Worm (Caenorhabditis elegans) whole organism, mixed stage, embryonic: ENCODE data around the gene srh-89.

ENCODE experiments used
- M03D4.4 ChIP-seq: sonication (generic microtip); optimal IDR thresholded peaks from 2 replicates; lab custom pipeline; 2017; ENCODE audit warnings: mild to moderate bottlenecking, missing genetic modification characterization, missing compliant biosample characterization
- bed-3 ChIP-seq: fragments of 200-800 bp; sonication (Bioruptor generic); optimal IDR thresholded peaks from 3 replicates; lab custom pipeline; 2018; ENCODE audit warnings: mild to moderate bottlenecking, missing genetic modification characterization, moderate library complexity, missing compliant biosample characterization
- blmp-1 ChIP-seq: fragments of 150-350 bp; optimal IDR thresholded peaks from 2 replicates; lab custom pipeline; 2014; ENCODE audit warnings: missing biosample characterization, missing genetic modification characterization
- ceh-39 ChIP-seq: fragments of 150-350 bp; optimal IDR thresholded peaks from 2 replicates; lab custom pipeline; 2014; ENCODE audit warnings: missing biosample characterization, missing genetic modification characterization
- ceh-43 ChIP-seq: fragments of 200-800 bp; sonication (Bioruptor generic); optimal IDR thresholded peaks from 2 replicates; lab custom pipeline; 2018; ENCODE audit warnings: mild to moderate bottlenecking, missing genetic modification characterization, moderate library complexity, missing compliant biosample characterization
- ceh-83 ChIP-seq: fragments of 200-800 bp; sonication (Bioruptor generic); optimal IDR thresholded peaks from 2 replicates; lab custom pipeline; 2018; ENCODE audit warnings: mild to moderate bottlenecking, missing genetic modification characterization, missing compliant biosample characterization
- drap-1 ChIP-seq: fragments of 200-800 bp; sonication (Bioruptor generic); optimal IDR thresholded peaks from 3 replicates; lab custom pipeline; 2018; ENCODE audit warnings: mild to moderate bottlenecking, missing genetic modification characterization, missing compliant biosample characterization
- elt-1 ChIP-seq: sonication (generic microtip); optimal IDR thresholded peaks from 2 replicates; lab custom pipeline; 2017; ENCODE audit warnings: missing genetic modification characterization, mild to moderate bottlenecking, missing compliant biosample characterization, antibody characterized with exemption, moderate library complexity, borderline replicate concordance; ENCODE audit not compliant: insufficient read depth
- elt-3 ChIP-seq: fragments of 150-350 bp; optimal IDR thresholded peaks from 2 replicates; lab custom pipeline; 2014; ENCODE audit warnings: missing biosample characterization, missing genetic modification characterization
- flh-1 ChIP-seq: fragments of 200-800 bp; sonication (Bioruptor generic); optimal IDR thresholded peaks from 2 replicates; lab custom pipeline; 2018; ENCODE audit warnings: mild to moderate bottlenecking, missing genetic modification characterization, moderate library complexity, missing compliant biosample characterization
- ham-2 ChIP-seq: fragments of 200-800 bp; sonication (Bioruptor generic); optimal IDR thresholded peaks from 2 replicates; lab custom pipeline; 2018; ENCODE audit warnings: mild to moderate bottlenecking, missing genetic modification characterization, missing compliant biosample characterization
- lin-13 ChIP-seq: fragments of 150-350 bp; optimal IDR thresholded peaks from 2 replicates; lab custom pipeline; 2014; ENCODE audit warnings: missing biosample characterization, missing genetic modification characterization
- lsy-2 ChIP-seq: fragments of 150-350 bp; optimal IDR thresholded peaks from 2 replicates; lab custom pipeline; 2014; ENCODE audit warnings: missing biosample characterization, missing genetic modification characterization
- mab-5 ChIP-seq: fragments of 150-350 bp; optimal IDR thresholded peaks from 2 replicates; lab custom pipeline; 2014; ENCODE audit warnings: missing biosample characterization, missing genetic modification characterization
- mep-1 ChIP-seq: fragments of 150-350 bp; optimal IDR thresholded peaks from 2 replicates; lab custom pipeline; 2017; ENCODE audit warnings: missing biosample characterization, missing genetic modification reagents, missing genetic modification characterization, inconsistent platforms
- nhr-12 ChIP-seq: fragments of 150-350 bp; optimal IDR thresholded peaks from 2 replicates; lab custom pipeline; 2014; ENCODE audit warnings: missing biosample characterization, missing genetic modification characterization
- nhr-2 ChIP-seq: fragments of 150-350 bp; optimal IDR thresholded peaks from 2 replicates; lab custom pipeline; 2014; ENCODE audit warnings: missing biosample characterization, missing genetic modification characterization
- nhr-237 ChIP-seq: fragments of 150-350 bp; optimal IDR thresholded peaks from 2 replicates; lab custom pipeline; 2014; ENCODE audit warnings: missing biosample characterization, missing genetic modification characterization
- nhr-28 ChIP-seq: fragments of 150-350 bp; optimal IDR thresholded peaks from 2 replicates; lab custom pipeline; 2014; ENCODE audit warnings: missing biosample characterization, missing genetic modification characterization
- nhr-76 ChIP-seq: sonication (generic microtip); optimal IDR thresholded peaks from 2 replicates; lab custom pipeline; 2017; ENCODE audit warnings: missing biosample characterization, missing genetic modification characterization
- sem-2 ChIP-seq: fragments of 200-800 bp; sonication (Bioruptor generic); optimal IDR thresholded peaks from 2 replicates; lab custom pipeline; 2018; ENCODE audit warnings: mild to moderate bottlenecking, missing genetic modification characterization, missing compliant biosample characterization
- snpc-4 ChIP-seq: fragments of 150-350 bp; optimal IDR thresholded peaks from 2 replicates; lab custom pipeline; 2014; ENCODE audit warnings: missing biosample characterization, missing genetic modification characterization
- tbx-8 ChIP-seq: fragments of 200-800 bp; sonication (Bioruptor generic); optimal IDR thresholded peaks from 2 replicates; lab custom pipeline; 2018; ENCODE audit warnings: mild to moderate bottlenecking, missing genetic modification characterization, moderate library complexity, missing compliant biosample characterization
- unc-39 ChIP-seq: fragments of 150-350 bp; optimal IDR thresholded peaks from 2 replicates; lab custom pipeline; 2014; ENCODE audit warnings: missing biosample characterization, missing genetic modification characterization
- unc-62 ChIP-seq: fragments of 150-350 bp; optimal IDR thresholded peaks from 2 replicates; lab custom pipeline; 2014; ENCODE audit warnings: missing biosample characterization, missing genetic modification reagents, missing genetic modification characterization
- zip-8 ChIP-seq: fragments of 150-350 bp; optimal IDR thresholded peaks from 2 replicates; lab custom pipeline; 2014; ENCODE audit warnings: missing biosample characterization, missing genetic modification characterization
- ztf-11 ChIP-seq: fragments of 150-350 bp; optimal IDR thresholded peaks from 2 replicates; lab custom pipeline; 2014; ENCODE audit warnings: missing biosample characterization, missing genetic modification characterization

Gene srh-89

DNA sequence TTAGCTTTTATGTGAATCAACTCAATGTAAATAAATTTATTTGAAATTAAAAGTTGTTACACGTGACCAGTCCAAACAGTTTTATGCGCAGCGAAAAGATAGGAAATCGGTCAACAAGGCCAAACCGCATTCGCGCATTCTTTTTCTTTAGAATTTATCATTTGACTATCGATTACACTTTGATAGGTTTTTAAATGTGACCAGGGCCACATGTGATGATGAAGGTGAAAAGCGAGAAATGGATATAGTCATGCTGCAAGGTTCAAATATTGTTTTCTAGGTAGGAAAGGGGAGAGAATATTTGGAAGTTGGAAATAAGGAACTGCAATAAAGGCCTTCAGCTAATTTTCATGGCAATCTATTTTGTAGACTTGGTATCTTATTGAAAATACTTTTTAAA lies 27.7 kb downstream of the srh-89 start:
- TF ChIP-seq M03D4.4 (tag; lab: Kevin White, UChicago) (no peak), unc-39 (tag; lab: Kevin White, UChicago) (no peak), blmp-1 (tag; lab: Kevin White, UChicago) (no peak)

- TF ChIP-seq drap-1 (GFP tag; lab: Kevin White, UChicago), result no peak
- TF ChIP-seq M03D4.4 (tag; lab: Kevin White, UChicago), result no peak
Measured at ce11 chrV:7436509-7436908, 28.1 kb downstream of the srh-89 start.

ce11 chrV:7435376-7436204 lies 29.0 kb downstream of the srh-89 start, which contains the start of the genes ddo-2 and F25E5.8:
TSS of gene ddo-2 (minus strand) at chrV:7435705.
TSS of gene F25E5.8 (plus strand) at chrV:7435930.
- no peak for TF ChIP-seq elt-3 (tag; lab: Kevin White, UChicago)
- no peak for TF ChIP-seq nhr-28
- no peak for TF ChIP-seq lin-13 (tag; lab: Kevin White, UChicago)
- no peak for TF ChIP-seq flh-1 (GFP tag; lab: Kevin White, UChicago)
- TF ChIP-seq, all 35 proteins: peak for 0

DNA sequence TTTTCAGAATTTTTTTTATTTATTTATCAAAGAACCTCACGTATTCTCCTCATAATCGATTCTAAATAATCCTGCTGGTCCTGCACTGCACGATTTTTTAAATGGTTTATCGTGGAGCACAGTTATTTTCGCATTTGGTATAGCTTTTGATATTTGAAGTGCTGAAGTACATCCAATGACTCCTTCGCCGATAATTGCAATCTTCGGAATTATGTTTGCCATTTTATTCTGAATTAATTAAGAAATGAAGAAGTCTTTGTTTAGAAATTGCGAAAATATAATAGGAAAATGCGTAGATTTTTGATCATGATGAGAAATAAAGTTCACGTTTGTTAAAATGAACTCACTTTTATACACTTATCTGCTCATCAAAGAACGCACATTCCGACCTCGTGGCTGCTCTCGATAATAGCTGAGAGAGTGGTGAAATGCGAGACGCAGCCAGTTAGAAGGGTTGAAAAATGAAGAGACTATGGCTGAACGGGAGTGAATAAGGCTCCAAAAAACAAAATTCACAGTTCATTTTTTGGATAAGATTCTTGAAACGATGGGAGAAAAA lies 29.7 kb downstream of the srh-89 start:
- TF ChIP-seq sem-2 (GFP tag; lab: Kevin White, UChicago), result no peak
- TF ChIP-seq bed-3, result no peak
- TF ChIP-seq unc-62 (GFP tag; lab: Kevin White, UChicago), result no peak
- no peak for TF ChIP-seq mab-5 (tag; lab: Kevin White, UChicago)
- TF ChIP-seq nhr-12 (tag; lab: Kevin White, UChicago), result no peak
- TF ChIP-seq ham-2 (GFP tag; lab: Kevin White, UChicago), result no peak
- TF ChIP-seq ceh-39, result no peak
- no peak for TF ChIP-seq lin-13 (tag; lab: Kevin White, UChicago)
- TF ChIP-seq nhr-2 (tag; lab: Kevin White, UChicago), result no peak
- no peak for TF ChIP-seq flh-1 (GFP tag; lab: Kevin White, UChicago)
- TF ChIP-seq nhr-237, result no peak
- no peak for TF ChIP-seq ztf-11 (tag; lab: Kevin White, UChicago)
- TF ChIP-seq nhr-76 (tag; lab: Kevin White, UChicago), result no peak
- no peak for TF ChIP-seq tbx-8 (GFP tag; lab: Kevin White, UChicago)
- TF ChIP-seq M03D4.4 (tag; lab: Kevin White, UChicago), result no peak
- no peak for TF ChIP-seq nhr-28

- TF ChIP-seq sem-2 (GFP tag; lab: Kevin White, UChicago) (no peak), lin-13 (tag; lab: Kevin White, UChicago) (no peak), ceh-83 (GFP tag; lab: Kevin White, UChicago) (no peak), drap-1 (GFP tag; lab: Kevin White, UChicago) (no peak), snpc-4 (no peak), ceh-39 (no peak), tbx-8 (GFP tag; lab: Kevin White, UChicago) (no peak), zip-8 (tag; lab: Kevin White, UChicago) (no peak), bed-3 (no peak), nhr-237 (no peak), ztf-11 (tag; lab: Kevin White, UChicago) (no peak), nhr-12 (tag; lab: Kevin White, UChicago) (no peak), blmp-1 (tag; lab: Kevin White, UChicago) (no peak), M03D4.4 (tag; lab: Kevin White, UChicago) (no peak), lsy-2 (tag; lab: Kevin White, UChicago) (no peak)
Measured at ce11 chrV:7432441-7433146, 32.0 kb downstream of the srh-89 start.

ce11 chrV:7431016-7431415 lies 33.6 kb downstream of the srh-89 start, which contains the start of gene srw-71:
TSS of gene srw-71 (minus strand) at chrV:7431116.
- TF ChIP-seq mep-1 (tag; lab: Kevin White, UChicago), result no peak
- TF ChIP-seq ceh-43 (GFP tag; lab: Kevin White, UChicago), result no peak
- no peak for TF ChIP-seq unc-62 (GFP tag; lab: Kevin White, UChicago)
- no peak for TF ChIP-seq nhr-2 (tag; lab: Kevin White, UChicago)
- TF ChIP-seq bed-3, result no peak
- TF ChIP-seq lin-13 (tag; lab: Kevin White, UChicago), result no peak
- no peak for TF ChIP-seq flh-1 (GFP tag; lab: Kevin White, UChicago)
- TF ChIP-seq nhr-12 (tag; lab: Kevin White, UChicago), result no peak
- TF ChIP-seq ztf-11 (tag; lab: Kevin White, UChicago), result no peak
- TF ChIP-seq mab-5 (tag; lab: Kevin White, UChicago), result no peak
- TF ChIP-seq ceh-39, result no peak
- no peak for TF ChIP-seq elt-1
- TF ChIP-seq nhr-28, result no peak
